Fruit fly (Drosophila melanogaster) whole organism, embryonic: ENCODE data around the gene janB.
A peak's percentile ranks its signal among the peaks of the same experiment; 100 is the strongest.

ENCODE experiments used
- Aef1 ChIP-seq: fragments of 200-800 bp; sonication (Bioruptor generic); IDR thresholded peaks from 3 replicates; pipeline ENCODE4 v1.3.6; 2022; ENCODE audit warnings: missing biosample characterization, missing genetic modification characterization
- BEAF-32 ChIP-seq: fragments of 200-800 bp; sonication (Bioruptor generic); optimal IDR thresholded peaks from 3 replicates; lab custom pipeline; 2017; ENCODE audit warnings: missing biosample characterization, missing genetic modification characterization, mild to moderate bottlenecking, moderate library complexity, missing genetic modification reagents
- CG10431 ChIP-seq: fragments of 200-800 bp; sonication (Bioruptor generic); optimal IDR thresholded peaks from 3 replicates; lab custom pipeline; 2018; ENCODE audit warnings: missing biosample characterization, mild to moderate bottlenecking, missing genetic modification characterization
- CG10462 ChIP-seq: fragments of 200-800 bp; sonication (Bioruptor generic); optimal IDR thresholded peaks from 2 replicates; lab custom pipeline; 2016; ENCODE audit warnings: missing biosample characterization, missing genetic modification characterization
- CG14667 ChIP-seq: fragments of 200-800 bp; sonication (Bioruptor generic); IDR thresholded peaks from 2 replicates; pipeline ENCODE4 v1.3.6; 2022; ENCODE audit warnings: missing biosample characterization, missing genetic modification characterization
- CG15601 ChIP-seq: fragments of 200-800 bp; sonication (Bioruptor generic); optimal IDR thresholded peaks from 3 replicates; lab custom pipeline; 2019; ENCODE audit warnings: missing biosample characterization, mild to moderate bottlenecking, missing genetic modification characterization, moderate library complexity
- CG1603 ChIP-seq: fragments of 200-800 bp; sonication (Bioruptor generic); optimal IDR thresholded peaks from 2 replicates; lab custom pipeline; 2019; ENCODE audit warnings: missing biosample characterization, mild to moderate bottlenecking, missing genetic modification characterization, moderate library complexity
- CG17385 ChIP-seq: fragments of 200-800 bp; sonication (Bioruptor generic); optimal IDR thresholded peaks from 3 replicates; lab custom pipeline; 2018; ENCODE audit warnings: missing biosample characterization, mild to moderate bottlenecking, missing genetic modification characterization
- CG18476 ChIP-seq: fragments of 200-800 bp; sonication (Bioruptor generic); optimal IDR thresholded peaks from 2 replicates; lab custom pipeline; 2016; ENCODE audit warnings: missing biosample characterization, mild to moderate bottlenecking, missing genetic modification characterization
- CG2116 ChIP-seq: fragments of 200-800 bp; sonication (Bioruptor generic); optimal IDR thresholded peaks from 3 replicates; lab custom pipeline; 2018; ENCODE audit warnings: missing biosample characterization, mild to moderate bottlenecking, missing genetic modification characterization
- CG2120 ChIP-seq: fragments of 200-800 bp; sonication (Bioruptor generic); optimal IDR thresholded peaks from 3 replicates; lab custom pipeline; 2016; ENCODE audit warnings: missing biosample characterization, missing genetic modification characterization
- CG30020 ChIP-seq: fragments of 200-800 bp; optimal IDR thresholded peaks from 2 replicates; lab custom pipeline; 2019; ENCODE audit warnings: missing biosample characterization, mild to moderate bottlenecking, missing genetic modification characterization, moderate library complexity
- CG32532 ChIP-seq: fragments of 200-800 bp; sonication (Bioruptor generic); IDR thresholded peaks from 2 replicates; pipeline ENCODE4 v1.3.6; 2022; ENCODE audit warnings: missing biosample characterization, missing genetic modification characterization
- CG4360 ChIP-seq: fragments of 200-800 bp; sonication (Bioruptor generic); IDR thresholded peaks from 2 replicates; pipeline ENCODE4 v1.3.6; 2022; ENCODE audit warnings: missing biosample characterization, missing genetic modification characterization
- CG6175 ChIP-seq: fragments of 200-800 bp; sonication (Bioruptor generic); IDR thresholded peaks from 3 replicates; pipeline ENCODE4 v1.3.6; 2022; ENCODE audit warnings: missing biosample characterization, missing genetic modification characterization
- Dbx ChIP-seq: fragments of 200-800 bp; sonication (Bioruptor generic); IDR thresholded peaks from 3 replicates; pipeline ENCODE4 v1.3.6; 2022; ENCODE audit warnings: missing biosample characterization, missing genetic modification characterization
- H2.0 ChIP-seq: fragments of 200-800 bp; sonication (Bioruptor generic); IDR thresholded peaks from 2 replicates; pipeline ENCODE4 v1.3.6; 2022; ENCODE audit warnings: missing biosample characterization, missing genetic modification characterization
- HLH3B ChIP-seq: fragments of 200-800 bp; sonication (Bioruptor generic); IDR thresholded peaks from 2 replicates; pipeline ENCODE4 v1.3.6; 2022; ENCODE audit warnings: missing biosample characterization, missing genetic modification characterization
- HmgD ChIP-seq: fragments of 200-800 bp; sonication (Bioruptor generic); optimal IDR thresholded peaks from 3 replicates; lab custom pipeline; 2016; ENCODE audit warnings: missing biosample characterization, missing genetic modification characterization
- Hr39 ChIP-seq: fragments of >200 bp; optimal IDR thresholded peaks from 2 replicates; lab custom pipeline; 2017
- Max ChIP-seq: fragments of 200-800 bp; sonication (Bioruptor generic); optimal IDR thresholded peaks from 2 replicates; lab custom pipeline; 2016; ENCODE audit warnings: missing biosample characterization, mild to moderate bottlenecking, missing genetic modification characterization
- NFAT ChIP-seq: fragments of 200-800 bp; sonication (Bioruptor generic); IDR thresholded peaks from 2 replicates; pipeline ENCODE4 v1.3.6; 2022; ENCODE audit warnings: missing biosample characterization, missing genetic modification characterization
- NK7.1 ChIP-seq: fragments of 200-800 bp; sonication (Bioruptor generic); optimal IDR thresholded peaks from 3 replicates; lab custom pipeline; 2016; ENCODE audit warnings: missing biosample characterization, missing genetic modification characterization
- Pdp1 ChIP-seq, 2 experiments: fragments of 200-800 bp; sonication (Bioruptor generic); optimal IDR thresholded peaks; 3 replicates each; lab custom pipeline; 2016; ENCODE audit warnings: missing biosample characterization in 2 of 2, missing genetic modification characterization in 2 of 2, mild to moderate bottlenecking in 1 of 2, moderate library complexity in 1 of 2
- Rfx ChIP-seq: fragments of 200-800 bp; sonication (Bioruptor generic); IDR thresholded peaks from 2 replicates; pipeline ENCODE4 v1.3.6; 2022; ENCODE audit warnings: missing biosample characterization, missing genetic modification characterization
- TFAM ChIP-seq: fragments of 200-800 bp; sonication (Bioruptor generic); optimal IDR thresholded peaks from 2 replicates; lab custom pipeline; 2017; ENCODE audit warnings: missing biosample characterization, missing genetic modification characterization, inconsistent platforms
- ap ChIP-seq: fragments of 200-800 bp; sonication (Bioruptor generic); IDR thresholded peaks from 2 replicates; pipeline ENCODE4 v1.3.6; 2022; ENCODE audit warnings: missing biosample characterization, missing genetic modification characterization
- bbx ChIP-seq: fragments of 200-800 bp; sonication (Bioruptor generic); IDR thresholded peaks from 2 replicates; pipeline ENCODE4 v1.3.6; 2022; ENCODE audit warnings: missing biosample characterization, missing genetic modification characterization; ENCODE audit not compliant: partially characterized antibody
- chif ChIP-seq, 2 experiments: fragments of 200-800 bp; sonication (Bioruptor generic); optimal IDR thresholded peaks; 3 replicates each; lab custom pipeline; 2016; ENCODE audit warnings: missing biosample characterization in 2 of 2, missing genetic modification characterization in 2 of 2
- croc ChIP-seq: fragments of 200-800 bp; sonication (Bioruptor generic); conservative IDR thresholded peaks from 3 replicates; pipeline ENCODE4 v1.3.6; 2022; ENCODE audit warnings: missing biosample characterization, missing genetic modification characterization
- crp ChIP-seq, 2 experiments: fragments of 200-800 bp; sonication (Bioruptor generic); optimal IDR thresholded peaks; 2 replicates in 1 of 2; 3 replicates in 1 of 2; lab custom pipeline; 2017; ENCODE audit warnings: missing biosample characterization in 2 of 2, missing genetic modification characterization in 2 of 2, mild to moderate bottlenecking in 1 of 2, moderate library complexity in 1 of 2
- dysf ChIP-seq: fragments of 200-800 bp; sonication (Bioruptor generic); IDR thresholded peaks from 3 replicates; pipeline ENCODE4 v1.3.6; 2022; ENCODE audit warnings: missing biosample characterization, missing genetic modification characterization
- gce ChIP-seq: fragments of 200-800 bp; sonication (Bioruptor generic); IDR thresholded peaks from 3 replicates; pipeline ENCODE4 v1.3.6; 2022; ENCODE audit warnings: missing biosample characterization, missing genetic modification characterization
- gcm ChIP-seq: fragments of 200-800 bp; sonication (Bioruptor generic); optimal IDR thresholded peaks from 2 replicates; lab custom pipeline; 2019; ENCODE audit warnings: missing biosample characterization, mild to moderate bottlenecking, missing genetic modification characterization, moderate library complexity
- ind ChIP-seq: fragments of 200-800 bp; sonication (Bioruptor generic); optimal IDR thresholded peaks from 3 replicates; lab custom pipeline; 2016; ENCODE audit warnings: missing biosample characterization, missing genetic modification characterization
- mirr ChIP-seq: fragments of 200-800 bp; sonication (Bioruptor generic); optimal IDR thresholded peaks from 3 replicates; lab custom pipeline; 2018; ENCODE audit warnings: missing biosample characterization, mild to moderate bottlenecking, missing genetic modification characterization
- nerfin-2 ChIP-seq: fragments of 200-800 bp; sonication (Bioruptor generic); IDR thresholded peaks from 2 replicates; pipeline ENCODE4 v1.3.6; 2022; ENCODE audit warnings: missing biosample characterization, missing genetic modification characterization; ENCODE audit not compliant: partially characterized antibody
- nmo ChIP-seq: fragments of 200-800 bp; sonication (Bioruptor generic); optimal IDR thresholded peaks from 2 replicates; lab custom pipeline; 2018; ENCODE audit warnings: missing biosample characterization, mild to moderate bottlenecking, missing genetic modification characterization, moderate library complexity
- otp ChIP-seq: fragments of 200-800 bp; sonication (Bioruptor generic); IDR thresholded peaks from 3 replicates; pipeline ENCODE4, ENCODE4 v1.3.6; 2022; ENCODE audit warnings: missing biosample characterization, missing genetic modification characterization
- pan ChIP-seq, 4 experiments: fragments of >200 bp in 3 of 4; fragments of 200-800 bp in 1 of 4; sonication (Bioruptor generic) in 1 of 4; optimal IDR thresholded peaks in 3 of 4; IDR thresholded peaks in 1 of 4; 2 replicates each; pipeline versions ENCODE4 v1.3.6 to Lab custom; 2017 to 2022; ENCODE audit warnings: missing biosample characterization in 2 of 4, missing genetic modification characterization in 2 of 4, mixed read lengths in 1 of 4
- peb ChIP-seq: fragments of 200-800 bp; sonication (Bioruptor generic); IDR thresholded peaks from 2 replicates; pipeline ENCODE4 v1.3.6; 2022; ENCODE audit warnings: missing biosample characterization, missing genetic modification characterization
- rib ChIP-seq: fragments of 200-800 bp; sonication (Bioruptor generic); IDR thresholded peaks from 2 replicates; pipeline ENCODE4 v1.3.6; 2022; ENCODE audit warnings: missing biosample characterization, missing genetic modification characterization
- sens-2 ChIP-seq: fragments of 200-800 bp; sonication (Bioruptor generic); IDR thresholded peaks from 2 replicates; pipeline ENCODE4 v1.3.6; 2022; ENCODE audit warnings: missing biosample characterization, missing genetic modification characterization
- tgo ChIP-seq: fragments of 200-800 bp; sonication (Bioruptor generic); IDR thresholded peaks from 3 replicates; pipeline ENCODE4 v1.3.6; 2022; ENCODE audit warnings: missing biosample characterization, missing genetic modification characterization
- tin ChIP-seq: fragments of 200-800 bp; sonication (Bioruptor generic); optimal IDR thresholded peaks from 3 replicates; lab custom pipeline; 2016; ENCODE audit warnings: missing biosample characterization, missing genetic modification characterization
- tx ChIP-seq: fragments of 200-800 bp; sonication (Bioruptor generic); optimal IDR thresholded peaks from 2 replicates; lab custom pipeline; 2016; ENCODE audit warnings: missing biosample characterization, missing genetic modification characterization
- vnd ChIP-seq: fragments of 200-800 bp; sonication (Bioruptor generic); IDR thresholded peaks from 3 replicates; pipeline ENCODE4 v1.3.6; 2022; ENCODE audit warnings: missing biosample characterization, missing genetic modification characterization; ENCODE audit not compliant: partially characterized antibody
- vvl ChIP-seq: fragments of 200-800 bp; sonication (Bioruptor generic); IDR thresholded peaks from 2 replicates; pipeline ENCODE4 v1.3.6; 2022; ENCODE audit warnings: missing biosample characterization, missing genetic modification characterization
- zen2 ChIP-seq: fragments of 200-800 bp; sonication (Bioruptor generic); IDR thresholded peaks from 3 replicates; pipeline ENCODE4 v1.3.6; 2022; ENCODE audit warnings: missing biosample characterization, missing genetic modification characterization; ENCODE audit not compliant: partially characterized antibody

Gene janB

DNA sequence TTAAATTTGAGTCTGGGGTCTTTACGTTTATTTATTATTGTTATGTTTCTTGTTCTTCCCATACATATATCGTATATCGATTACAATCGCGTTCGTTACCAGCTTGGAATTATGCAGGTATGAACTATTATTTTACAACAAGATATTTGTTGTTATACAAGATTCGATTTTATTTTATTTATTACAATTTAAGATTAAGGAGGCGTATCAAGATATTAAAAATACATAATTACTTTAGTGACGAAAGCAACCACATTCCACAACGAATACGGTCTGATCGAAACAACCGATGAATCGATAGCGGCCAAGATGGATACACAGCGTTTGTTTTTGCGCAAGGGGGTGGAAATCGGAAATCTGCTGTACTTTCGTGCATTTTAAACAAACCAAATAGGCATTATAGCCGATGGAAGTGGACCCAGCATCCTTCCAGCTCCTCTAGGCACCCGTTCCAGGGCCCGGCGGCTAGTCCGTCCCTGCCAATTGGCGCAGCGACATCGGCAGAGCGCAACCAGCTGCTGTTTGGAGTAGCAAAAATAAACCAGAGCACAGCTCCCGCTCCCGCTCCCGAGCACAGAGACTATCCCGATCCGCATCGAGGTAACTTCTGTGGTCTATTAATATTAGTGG, 40.8 kb downstream of the janB start, which contains the start of the genes CG15525 and CG11504 (continued):
- TF ChIP-seq gce (GFP tag; lab: Robert Waterston, UW) (no peak), tgo (GFP tag; lab: Robert Waterston, UW) (peak; percentile 40; the same call in 2 of the 3 replicates), CG10462 (GFP tag; lab: Kevin White, UChicago) (no peak), Aef1 (peak; percentile 78), croc (GFP tag; lab: Robert Waterston, UW) (no peak; the same call in 2 of the 3 replicates), CG18476 (GFP tag; lab: Kevin White, UChicago) (peak; percentile 47), CG17385 (peak; percentile 92), CG2116 (GFP tag; lab: Kevin White, UChicago) (peak; percentile 88), BEAF-32 (peak; percentile 91), CG32532 (GFP tag; lab: Robert Waterston, UW) (peak; percentile 54; the same call in 1 of the 2 replicates), ap (GFP tag; lab: Robert Waterston, UW) (peak; percentile 51), zen2 (peak; percentile 28; the same call in 1 of the 3 replicates), sens-2 (no peak), peb (GFP tag; lab: Robert Waterston, UW) (no peak), HmgD (GFP tag; lab: Kevin White, UChicago) (peak; percentile 10), nmo (GFP tag; lab: Kevin White, UChicago) (peak; percentile 62), CG15601 (tag; lab: Kevin White, UChicago) (peak; percentile 29), CG14667 (GFP tag; lab: Robert Waterston, UW) (peak; percentile 31; the same call in 1 of the 2 replicates), CG6175 (GFP tag; lab: Robert Waterston, UW) (peak; percentile 32; the same call in 1 of the 3 replicates), tin (GFP tag; lab: Kevin White, UChicago) (peak; percentile 41), Dbx (GFP tag; lab: Robert Waterston, UW) (peak; percentile 69; the same call in 2 of the 3 replicates), nerfin-2 (GFP tag; lab: Robert Waterston, UW) (peak; percentile 86), Max (GFP tag; lab: Kevin White, UChicago) (peak; percentile 49), bbx (GFP tag; lab: Robert Waterston, UW) (peak; percentile 72), HLH3B (GFP tag; lab: Robert Waterston, UW) (peak; percentile 58; the same call in 1 of the 2 replicates), CG4360 (no peak), crp (GFP tag; optimal IDR thresholded peaks at IDR 0.05; lab: Kevin White, UChicago) (peak in 1 of 2 experiments; percentile 33), CG30020 (tag; lab: Kevin White, UChicago) (peak; percentile 58), rib (GFP tag; lab: Robert Waterston, UW) (no peak), pan (optimal IDR thresholded peaks at IDR 0.05; lab: Kevin White, UChicago) (no peak), pan (GFP tag; optimal IDR thresholded peaks at IDR 0.05 in 1 of 2, IDR thresholded peaks at IDR 0.05 in 1 of 2) (no peak), CG10431 (no peak), dysf (GFP tag; lab: Robert Waterston, UW) (no peak), chif (GFP tag; optimal IDR thresholded peaks at IDR 0.05; lab: Kevin White, UChicago) (peak in 1 of 2 experiments; percentile 42), mirr (GFP tag; lab: Kevin White, UChicago) (no peak), NK7.1 (GFP tag; lab: Kevin White, UChicago) (no peak), CG2120 (GFP tag; lab: Kevin White, UChicago) (peak; percentile 75), otp (GFP tag; lab: Robert Waterston, UW) (no peak), ind (GFP tag; lab: Kevin White, UChicago) (peak; percentile 67), vnd (GFP tag; lab: Robert Waterston, UW) (peak; percentile 90), Rfx (peak; percentile 72), Pdp1 (GFP tag; optimal IDR thresholded peaks at IDR 0.05; lab: Kevin White, UChicago) (peak; percentile 61 to 77), Hr39 (lab: Kevin White, UChicago) (no peak), vvl (GFP tag; lab: Robert Waterston, UW) (peak; percentile 62; the same call in 1 of the 2 replicates), CG1603 (tag; lab: Kevin White, UChicago) (peak; percentile 64), NFAT (GFP tag; lab: Robert Waterston, UW) (peak; percentile 52; the same call in 1 of the 2 replicates), gcm (GFP tag; lab: Kevin White, UChicago) (peak; percentile 26), H2.0 (peak; percentile 21; the same call in 1 of the 2 replicates), tx (GFP tag; lab: Kevin White, UChicago) (peak; percentile 56), TFAM (GFP tag; lab: Kevin White, UChicago) (no peak)
